Worm (Caenorhabditis elegans) whole organism, young adult: ENCODE measurements around the gene lips-11.

Source experiments
- ama-1 ChIP-seq, 3 experiments: fragments of 150-350 bp in 1 of 3; sonication (generic microtip) in 2 of 3; optimal IDR thresholded peaks; 2 replicates each; lab custom pipeline; 2014 to 2018; ENCODE audit warnings: missing biosample characterization in 2 of 3, missing genetic modification characterization in 2 of 3, missing genetic modification reagents in 2 of 3
- attf-3 ChIP-seq: fragments of 200-800 bp; sonication (Bioruptor generic); conservative IDR thresholded peaks from 2 replicates; pipeline ENCODE4 v1.3.6; 2022; ENCODE audit warnings: missing genetic modification reagents, missing genetic modification characterization, missing compliant biosample characterization
- hlh-12 ChIP-seq: sonication (generic microtip); optimal IDR thresholded peaks from 2 replicates; lab custom pipeline; 2016; ENCODE audit warnings: missing genetic modification characterization, missing compliant biosample characterization
- mxl-1 ChIP-seq: sonication (generic microtip); optimal IDR thresholded peaks from 2 replicates; lab custom pipeline; 2016; ENCODE audit warnings: missing genetic modification characterization, missing compliant biosample characterization

ce11 chrII:1100719-1101118 lies 10.1 kb downstream of the lips-11 start, which contains the start of gene pho-14:
- TF ChIP-seq ama-1 (optimal IDR thresholded peaks at IDR 0.05; lab: Kevin White, UChicago) = no peak
- TF ChIP-seq ama-1 (GFP tag; optimal IDR thresholded peaks at IDR 0.05; lab: Kevin White, UChicago) = no peak
- TF ChIP-seq hlh-12 (tag; lab: Kevin White, UChicago) = no peak
- TF ChIP-seq mxl-1 = no peak
- TF ChIP-seq attf-3 = no peak
